Worm (Caenorhabditis elegans) whole organism, late embryonic: Measurements from ENCODE around the gene T08B1.1.

Experiments used
- C38D4.7 ChIP-seq: fragments of 200-800 bp; sonication (Bioruptor generic); optimal IDR thresholded peaks from 2 replicates; lab custom pipeline; 2018; ENCODE audit warnings: mild to moderate bottlenecking, missing genetic modification characterization, moderate library complexity, missing compliant biosample characterization
- ahr-1 ChIP-seq: sonication (generic microtip); optimal IDR thresholded peaks from 2 replicates; lab custom pipeline; 2016; ENCODE audit warnings: missing genetic modification characterization, missing compliant biosample characterization
- ama-1 ChIP-seq: fragments of 150-350 bp; optimal IDR thresholded peaks from 2 replicates; lab custom pipeline; 2014
- ceh-34 ChIP-seq: sonication (generic microtip); optimal IDR thresholded peaks from 2 replicates; lab custom pipeline; 2016; ENCODE audit warnings: mild to moderate bottlenecking, missing genetic modification characterization, missing compliant biosample characterization
- ceh-6 ChIP-seq: fragments of 200-800 bp; sonication (Bioruptor generic); optimal IDR thresholded peaks from 2 replicates; lab custom pipeline; 2018; ENCODE audit warnings: mild to moderate bottlenecking, missing genetic modification characterization, missing compliant biosample characterization
- ets-4 ChIP-seq: sonication (generic microtip); optimal IDR thresholded peaks from 2 replicates; lab custom pipeline; 2016; ENCODE audit warnings: missing genetic modification characterization, missing compliant biosample characterization
- fkh-10 ChIP-seq: fragments of 150-350 bp; optimal IDR thresholded peaks from 2 replicates; lab custom pipeline; 2014; ENCODE audit warnings: missing biosample characterization, missing genetic modification reagents, missing genetic modification characterization
- hlh-6 ChIP-seq: sonication (generic microtip); optimal IDR thresholded peaks from 2 replicates; lab custom pipeline; 2016; ENCODE audit warnings: missing genotype, missing genetic modification characterization, missing compliant biosample characterization
- odd-2 ChIP-seq: sonication (generic microtip); optimal IDR thresholded peaks from 2 replicates; lab custom pipeline; 2017; ENCODE audit warnings: antibody characterized with exemption, mild to moderate bottlenecking, missing genetic modification characterization, missing compliant biosample characterization
- ref-2 ChIP-seq: sonication (generic microtip); optimal IDR thresholded peaks from 2 replicates; lab custom pipeline; 2016; ENCODE audit warnings: missing genetic modification characterization, missing compliant biosample characterization
- sox-4 ChIP-seq: sonication (generic microtip); optimal IDR thresholded peaks from 2 replicates; lab custom pipeline; 2017; ENCODE audit warnings: mild to moderate bottlenecking, missing genetic modification characterization, inconsistent platforms, missing compliant biosample characterization
- ttx-3 ChIP-seq: sonication (generic microtip); optimal IDR thresholded peaks from 2 replicates; lab custom pipeline; 2016; ENCODE audit warnings: missing genetic modification reagents, missing genetic modification characterization, missing compliant biosample characterization
- zip-5 ChIP-seq: sonication (generic microtip); optimal IDR thresholded peaks from 2 replicates; lab custom pipeline; 2016; ENCODE audit warnings: missing genetic modification characterization, missing compliant biosample characterization

DNA sequence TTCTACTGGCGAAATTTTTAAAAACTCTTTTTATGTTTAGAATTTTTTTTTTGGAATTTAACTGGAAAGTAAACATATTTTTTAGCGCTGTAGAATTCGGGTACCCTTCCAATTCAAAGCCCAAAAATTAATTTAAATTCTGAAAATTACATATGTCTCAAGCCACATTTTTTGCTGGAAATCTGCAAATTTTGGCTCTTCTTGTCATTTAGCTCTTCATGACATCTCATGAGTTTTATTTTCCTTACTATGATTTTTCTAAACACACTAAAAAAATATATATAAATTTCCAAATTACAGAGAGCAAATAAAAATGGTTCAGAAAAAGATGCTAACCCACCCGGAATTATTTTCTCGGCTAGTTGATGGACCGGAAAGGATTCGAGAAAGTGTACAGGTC, 17.6 kb downstream of the T08B1.1 start, which contains the start of gene acs-3:
- TF ChIP-seq odd-2: no peak
- no peak for TF ChIP-seq zip-5 (tag; lab: Kevin White, UChicago)
- TF ChIP-seq ref-2 (tag; lab: Kevin White, UChicago): no peak
- no peak for TF ChIP-seq ahr-1 (tag; lab: Kevin White, UChicago)
- TF ChIP-seq ceh-6 (GFP tag; lab: Kevin White, UChicago): no peak
- no peak for TF ChIP-seq fkh-10 (GFP tag; lab: Kevin White, UChicago)
- no peak for TF ChIP-seq ets-4 (tag; lab: Kevin White, UChicago)
- no peak for TF ChIP-seq C38D4.7 (GFP tag; lab: Kevin White, UChicago)
- TF ChIP-seq hlh-6: no peak
- no peak for TF ChIP-seq sox-4
- no peak for TF ChIP-seq ceh-34 (tag; lab: Kevin White, UChicago)
- TF ChIP-seq ama-1: no peak
- no peak for TF ChIP-seq ttx-3 (tag; lab: Kevin White, UChicago)
